Fruit fly (Drosophila melanogaster): Measurements from ENCODE around the gene Pink1.

DNA sequence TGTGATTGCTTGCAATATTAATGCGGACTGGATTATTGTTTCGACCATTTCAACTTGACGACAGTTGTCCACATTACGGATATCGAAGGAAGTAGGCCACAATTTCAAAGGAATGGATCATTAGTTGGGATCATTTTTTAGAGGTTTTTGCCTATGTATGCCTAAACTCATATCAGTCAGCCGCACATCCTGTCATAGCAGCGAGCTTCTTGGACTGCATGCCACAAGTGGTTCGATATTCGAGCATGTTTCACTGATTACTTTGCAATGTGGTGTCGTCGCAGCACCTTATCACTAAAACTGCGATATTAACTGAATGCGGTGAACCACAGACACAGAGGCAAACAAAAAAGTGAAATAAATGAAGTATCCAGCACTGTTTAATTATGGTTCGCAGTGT, 19.6 kb upstream of the Pink1 start:
- TF ChIP-seq EcR (GFP tag; optimal IDR thresholded peaks at IDR 0.05): no peak
- no peak for TF ChIP-seq pan (optimal IDR thresholded peaks at IDR 0.05)
- TF ChIP-seq psq (optimal IDR thresholded peaks at IDR 0.05): no peak
- TF ChIP-seq usp (GFP tag; optimal IDR thresholded peaks at IDR 0.05): no peak
- TF ChIP-seq CG8478 (optimal IDR thresholded peaks at IDR 0.05): no peak
- TF ChIP-seq Dll (optimal IDR thresholded peaks at IDR 0.05): no peak

All from whole organism.